Fruit fly (Drosophila melanogaster) whole organism, adult: Measurements from ENCODE around the gene FIG4.

Experiments used
- CG7045 ChIP-seq: fragments of 200-800 bp; sonication (Bioruptor generic); optimal IDR thresholded peaks from 2 replicates; lab custom pipeline; 2017; ENCODE audit warnings: missing biosample characterization, mild to moderate bottlenecking, missing genetic modification characterization
- Clk ChIP-seq: fragments of 200-800 bp; sonication (Bioruptor generic); optimal IDR thresholded peaks from 2 replicates; lab custom pipeline; 2017; ENCODE audit warnings: missing biosample characterization, missing genetic modification characterization
- bab1 ChIP-seq: fragments of 200-800 bp; sonication (Bioruptor generic); optimal IDR thresholded peaks from 3 replicates; lab custom pipeline; 2019; ENCODE audit warnings: missing biosample characterization, mild to moderate bottlenecking, missing genetic modification characterization, moderate library complexity
- cic ChIP-seq: fragments of 200-800 bp; sonication (Bioruptor generic); optimal IDR thresholded peaks from 2 replicates; lab custom pipeline; 2017; ENCODE audit warnings: missing biosample characterization, mild to moderate bottlenecking, missing genetic modification characterization, moderate library complexity
- cnc ChIP-seq, 2 experiments: fragments of >200 bp; optimal IDR thresholded peaks; 2 replicates each; lab custom pipeline; 2017
- kay ChIP-seq: fragments of 200-800 bp; sonication (Bioruptor generic); peaks from one replicate; lab custom pipeline; 2016; ENCODE audit warnings: missing biosample characterization, missing genetic modification characterization, borderline replicate concordance
- pad ChIP-seq: fragments of 200-800 bp; sonication (Bioruptor generic); optimal IDR thresholded peaks from 3 replicates; lab custom pipeline; 2017; ENCODE audit warnings: missing biosample characterization, missing genetic modification characterization, mild to moderate bottlenecking, moderate library complexity, missing genetic modification reagents
- toe ChIP-seq: fragments of 200-800 bp; sonication (Bioruptor generic); optimal IDR thresholded peaks from 2 replicates; lab custom pipeline; 2016; ENCODE audit warnings: missing biosample characterization, missing genetic modification characterization

DNA sequence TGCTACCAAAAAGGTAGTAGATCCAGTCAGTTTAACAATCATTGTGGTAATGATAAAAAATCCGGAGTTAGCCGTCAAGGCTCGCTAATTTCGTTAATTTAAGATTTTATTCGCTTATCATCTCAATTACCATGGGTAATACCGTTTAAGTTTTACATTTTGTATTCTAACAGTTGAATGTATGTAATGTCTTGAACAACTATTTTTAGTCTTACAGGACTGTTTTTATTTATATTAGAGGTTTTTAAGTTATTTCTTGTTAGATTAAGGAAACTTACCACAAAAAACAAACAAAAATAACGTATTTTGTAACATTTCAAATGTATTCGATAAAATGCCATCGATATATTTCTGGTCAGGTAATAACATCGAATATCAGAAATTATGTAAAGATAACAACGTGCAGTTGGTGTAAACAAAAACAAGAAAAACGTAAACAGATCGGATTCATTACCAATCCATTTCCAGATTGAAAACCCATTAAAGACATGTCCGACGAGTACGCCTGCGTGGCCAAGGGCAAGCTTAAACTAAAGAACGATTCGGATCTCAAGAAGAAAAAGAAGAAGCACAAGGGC lies 22.9 kb upstream of the FIG4 start, which contains the start of the genes Sfp24F and CG15432:
- TF ChIP-seq kay (GFP tag; lab: Kevin White, UChicago): no peak
- TF ChIP-seq toe (GFP tag; lab: Kevin White, UChicago): no peak
- peak; percentile 9 for TF ChIP-seq bab1
- no peak for TF ChIP-seq Clk
- no peak for TF ChIP-seq pad (GFP tag; lab: Kevin White, UChicago)
- no peak for TF ChIP-seq CG7045 (GFP tag; lab: Kevin White, UChicago)
- TF ChIP-seq cnc (optimal IDR thresholded peaks at IDR 0.05; lab: Kevin White, UChicago): no peak
- no peak for TF ChIP-seq cic (GFP tag; lab: Kevin White, UChicago)
